Fruit fly (Drosophila melanogaster) whole organism, embryonic: ENCODE data around the gene SmE.

Source experiments
- Asciz ChIP-seq: fragments of 200-800 bp; sonication (Bioruptor generic); optimal IDR thresholded peaks from 2 replicates; lab custom pipeline; 2017; ENCODE audit warnings: missing biosample characterization, mild to moderate bottlenecking, missing genetic modification characterization, missing genetic modification reagents
- Bgb ChIP-seq: fragments of 200-800 bp; sonication (Bioruptor generic); IDR thresholded peaks from 2 replicates; pipeline ENCODE4 v1.3.6; 2022; ENCODE audit warnings: missing biosample characterization, missing genetic modification characterization; ENCODE audit not compliant: partially characterized antibody
- CG11093 ChIP-seq: fragments of 200-800 bp; sonication (Bioruptor generic); IDR thresholded peaks from 3 replicates; pipeline ENCODE4 v1.3.6; 2022; ENCODE audit warnings: missing biosample characterization, missing genetic modification characterization
- CG14014 ChIP-seq: fragments of 200-800 bp; sonication (Bioruptor generic); IDR thresholded peaks from 2 replicates; pipeline ENCODE4 v1.3.6; 2022; ENCODE audit warnings: missing biosample characterization, missing genetic modification characterization
- CG14667 ChIP-seq: fragments of 200-800 bp; sonication (Bioruptor generic); IDR thresholded peaks from 2 replicates; pipeline ENCODE4 v1.3.6; 2022; ENCODE audit warnings: missing biosample characterization, missing genetic modification characterization
- CG15479 ChIP-seq: fragments of 200-800 bp; sonication (Bioruptor generic); optimal IDR thresholded peaks from 3 replicates; lab custom pipeline; 2019; ENCODE audit warnings: missing biosample characterization, mild to moderate bottlenecking, missing genetic modification characterization, moderate library complexity
- CG1603 ChIP-seq: fragments of 200-800 bp; sonication (Bioruptor generic); optimal IDR thresholded peaks from 2 replicates; lab custom pipeline; 2019; ENCODE audit warnings: missing biosample characterization, mild to moderate bottlenecking, missing genetic modification characterization, moderate library complexity
- CG17361 ChIP-seq: fragments of 200-800 bp; sonication (Bioruptor generic); IDR thresholded peaks from 3 replicates; pipeline ENCODE4 v1.3.6; 2022; ENCODE audit warnings: missing biosample characterization, missing genetic modification characterization
- CG17802 ChIP-seq: fragments of 200-800 bp; sonication (Bioruptor generic); optimal IDR thresholded peaks from 2 replicates; lab custom pipeline; 2018; ENCODE audit warnings: missing biosample characterization, mild to moderate bottlenecking, missing genetic modification characterization, moderate library complexity
- CG2678 ChIP-seq: fragments of 200-800 bp; sonication (Bioruptor generic); optimal IDR thresholded peaks from 3 replicates; lab custom pipeline; 2019; ENCODE audit warnings: missing biosample characterization, mild to moderate bottlenecking, missing genetic modification characterization, moderate library complexity
- CG32772 ChIP-seq: fragments of 200-800 bp; sonication (Bioruptor generic); IDR thresholded peaks from 2 replicates; pipeline ENCODE4 v1.3.6; 2022; ENCODE audit warnings: missing biosample characterization, missing genetic modification characterization
- CG42726 ChIP-seq: fragments of 200-800 bp; sonication (Bioruptor generic); IDR thresholded peaks from 2 replicates; pipeline ENCODE4 v1.3.6; 2022; ENCODE audit warnings: missing biosample characterization, missing genetic modification characterization; ENCODE audit not compliant: partially characterized antibody
- CG4360 ChIP-seq: fragments of 200-800 bp; sonication (Bioruptor generic); IDR thresholded peaks from 2 replicates; pipeline ENCODE4 v1.3.6; 2022; ENCODE audit warnings: missing biosample characterization, missing genetic modification characterization
- CG5953 ChIP-seq: fragments of 200-800 bp; sonication (Bioruptor generic); IDR thresholded peaks from 2 replicates; pipeline ENCODE4 v1.3.6; 2022; ENCODE audit warnings: missing biosample characterization, missing genetic modification characterization
- CG7928 ChIP-seq: fragments of 200-800 bp; sonication (Bioruptor generic); optimal IDR thresholded peaks from 2 replicates; lab custom pipeline; 2017; ENCODE audit warnings: missing biosample characterization, mild to moderate bottlenecking, missing genetic modification characterization
- CG8478 ChIP-seq: fragments of >200 bp; optimal IDR thresholded peaks from 2 replicates; lab custom pipeline; 2018
- Dbx ChIP-seq: fragments of 200-800 bp; sonication (Bioruptor generic); IDR thresholded peaks from 3 replicates; pipeline ENCODE4 v1.3.6; 2022; ENCODE audit warnings: missing biosample characterization, missing genetic modification characterization
- Eip74EF ChIP-seq, 2 experiments: fragments of 200-800 bp in 1 of 2; fragments of >200 bp in 1 of 2; sonication (Bioruptor generic) in 1 of 2; optimal IDR thresholded peaks; 2 replicates each; lab custom pipeline; 2017 to 2019; ENCODE audit warnings: missing biosample characterization in 2 of 2, missing genetic modification characterization in 2 of 2, mild to moderate bottlenecking in 1 of 2, moderate library complexity in 1 of 2
- MTF-1 ChIP-seq: fragments of 200-800 bp; sonication (Bioruptor generic); optimal IDR thresholded peaks from 2 replicates; lab custom pipeline; 2018; ENCODE audit warnings: missing biosample characterization, mild to moderate bottlenecking, missing genetic modification characterization, borderline replicate concordance
- Myb ChIP-seq: fragments of 200-800 bp; sonication (Bioruptor generic); optimal IDR thresholded peaks from 2 replicates; lab custom pipeline; 2016; ENCODE audit warnings: missing biosample characterization, missing genetic modification characterization
- Optix ChIP-seq: fragments of 200-800 bp; sonication (Bioruptor generic); IDR thresholded peaks from 3 replicates; pipeline ENCODE4 v1.3.6; 2022; ENCODE audit warnings: missing biosample characterization, missing genetic modification characterization
- Rfx ChIP-seq: fragments of 200-800 bp; sonication (Bioruptor generic); IDR thresholded peaks from 2 replicates; pipeline ENCODE4 v1.3.6; 2022; ENCODE audit warnings: missing biosample characterization, missing genetic modification characterization
- Spps ChIP-seq: fragments of 200-800 bp; sonication (Bioruptor generic); optimal IDR thresholded peaks from 2 replicates; lab custom pipeline; 2018; ENCODE audit warnings: missing biosample characterization, mild to moderate bottlenecking, missing genetic modification characterization
- Ssrp ChIP-seq: fragments of 200-800 bp; sonication (Bioruptor generic); optimal IDR thresholded peaks from 2 replicates; lab custom pipeline; 2018; ENCODE audit warnings: missing biosample characterization, mild to moderate bottlenecking, missing genetic modification characterization, moderate library complexity
- ap ChIP-seq: fragments of 200-800 bp; sonication (Bioruptor generic); IDR thresholded peaks from 2 replicates; pipeline ENCODE4 v1.3.6; 2022; ENCODE audit warnings: missing biosample characterization, missing genetic modification characterization
- ato ChIP-seq: fragments of 200-800 bp; sonication (Bioruptor generic); IDR thresholded peaks from 2 replicates; pipeline ENCODE4 v1.3.6; 2022; ENCODE audit warnings: missing biosample characterization, missing genetic modification characterization; ENCODE audit not compliant: partially characterized antibody
- bigmax ChIP-seq: fragments of 200-800 bp; sonication (Bioruptor generic); optimal IDR thresholded peaks from 2 replicates; lab custom pipeline; 2018; ENCODE audit warnings: missing biosample characterization, mild to moderate bottlenecking, missing genetic modification characterization
- cato ChIP-seq: fragments of 200-800 bp; sonication (Bioruptor generic); optimal IDR thresholded peaks from 2 replicates; lab custom pipeline; 2016; ENCODE audit warnings: missing biosample characterization, missing genetic modification characterization, borderline replicate concordance
- corto ChIP-seq: fragments of 200-800 bp; sonication (Bioruptor generic); optimal IDR thresholded peaks from 2 replicates; lab custom pipeline; 2016; ENCODE audit warnings: missing biosample characterization, mild to moderate bottlenecking, missing genetic modification characterization, moderate library complexity
- cwo ChIP-seq: fragments of 200-800 bp; sonication (Bioruptor generic); optimal IDR thresholded peaks from 3 replicates; lab custom pipeline; 2017; ENCODE audit warnings: missing biosample characterization, missing genetic modification characterization, mild to moderate bottlenecking, moderate library complexity, missing genetic modification reagents
- disco-r ChIP-seq: fragments of 200-800 bp; sonication (Bioruptor generic); optimal IDR thresholded peaks from 2 replicates; lab custom pipeline; 2016; ENCODE audit warnings: missing biosample characterization, missing genetic modification characterization
- dysf ChIP-seq: fragments of 200-800 bp; sonication (Bioruptor generic); IDR thresholded peaks from 3 replicates; pipeline ENCODE4 v1.3.6; 2022; ENCODE audit warnings: missing biosample characterization, missing genetic modification characterization
- fd3F ChIP-seq: fragments of 200-800 bp; sonication (Bioruptor generic); optimal IDR thresholded peaks from 2 replicates; lab custom pipeline; 2018; ENCODE audit warnings: missing biosample characterization, mild to moderate bottlenecking, missing genetic modification characterization, moderate library complexity
- klu ChIP-seq: fragments of 200-800 bp; sonication (Bioruptor generic); IDR thresholded peaks from 2 replicates; pipeline ENCODE4 v1.3.6; 2022; ENCODE audit warnings: missing biosample characterization, missing genetic modification characterization
- lab ChIP-seq: fragments of 200-800 bp; sonication (Bioruptor generic); optimal IDR thresholded peaks from 3 replicates; lab custom pipeline; 2017; ENCODE audit warnings: missing biosample characterization, missing genetic modification characterization, mild to moderate bottlenecking, moderate library complexity, missing genetic modification reagents
- lola ChIP-seq, 3 experiments: fragments of >200 bp in 2 of 3; fragments of 200-800 bp in 1 of 3; sonication (Bioruptor generic) in 1 of 3; optimal IDR thresholded peaks; 2 replicates each; lab custom pipeline; 2017 to 2019; ENCODE audit warnings: missing biosample characterization in 3 of 3, missing genetic modification characterization in 3 of 3, mild to moderate bottlenecking in 1 of 3, moderate library complexity in 1 of 3
- lov ChIP-seq, 2 experiments: fragments of 200-800 bp in 1 of 2; fragments of >200 bp in 1 of 2; sonication (Bioruptor generic) in 1 of 2; IDR thresholded peaks in 1 of 2; optimal IDR thresholded peaks in 1 of 2; 2 replicates in 1 of 2; 3 replicates in 1 of 2; pipeline versions ENCODE4 v1.3.6 to Lab custom; 2017 to 2022; ENCODE audit warnings: missing biosample characterization in 1 of 2, missing genetic modification characterization in 1 of 2
- nerfin-2 ChIP-seq: fragments of 200-800 bp; sonication (Bioruptor generic); IDR thresholded peaks from 2 replicates; pipeline ENCODE4 v1.3.6; 2022; ENCODE audit warnings: missing biosample characterization, missing genetic modification characterization; ENCODE audit not compliant: partially characterized antibody
- odd ChIP-seq: fragments of 200-800 bp; sonication (Bioruptor generic); optimal IDR thresholded peaks from 2 replicates; lab custom pipeline; 2017; ENCODE audit warnings: missing biosample characterization, mild to moderate bottlenecking, missing genetic modification characterization
- onecut ChIP-seq: fragments of 200-800 bp; sonication (Bioruptor generic); IDR thresholded peaks from 2 replicates; pipeline ENCODE4 v1.3.6; 2022; ENCODE audit warnings: missing biosample characterization, missing genetic modification characterization
- pita ChIP-seq: fragments of 200-800 bp; sonication (Bioruptor generic); optimal IDR thresholded peaks from 2 replicates; lab custom pipeline; 2017; ENCODE audit warnings: missing biosample characterization, mild to moderate bottlenecking, missing genetic modification characterization
- pzg ChIP-seq: fragments of 200-800 bp; sonication (Bioruptor generic); optimal IDR thresholded peaks from 3 replicates; lab custom pipeline; 2018; ENCODE audit warnings: missing biosample characterization, mild to moderate bottlenecking, missing genetic modification characterization, moderate library complexity
- ro ChIP-seq: fragments of 200-800 bp; sonication (Bioruptor generic); IDR thresholded peaks from 2 replicates; pipeline ENCODE4 v1.3.6; 2022; ENCODE audit warnings: missing biosample characterization, missing genetic modification characterization
- salm ChIP-seq: fragments of 200-800 bp; sonication (Bioruptor generic); optimal IDR thresholded peaks from 2 replicates; lab custom pipeline; 2018; ENCODE audit warnings: missing biosample characterization, mild to moderate bottlenecking, missing genetic modification characterization
- sob ChIP-seq: fragments of 200-800 bp; sonication (Bioruptor generic); IDR thresholded peaks from 2 replicates; pipeline ENCODE4 v1.3.6; 2022; ENCODE audit warnings: missing biosample characterization, missing genetic modification characterization
- tgo ChIP-seq: fragments of 200-800 bp; sonication (Bioruptor generic); IDR thresholded peaks from 3 replicates; pipeline ENCODE4 v1.3.6; 2022; ENCODE audit warnings: missing biosample characterization, missing genetic modification characterization
- trh ChIP-seq: fragments of 200-800 bp; sonication (Bioruptor generic); optimal IDR thresholded peaks from 2 replicates; lab custom pipeline; 2016; ENCODE audit warnings: missing biosample characterization, missing genetic modification characterization
- unc-4 ChIP-seq: fragments of 200-800 bp; sonication (Bioruptor generic); IDR thresholded peaks from 2 replicates; pipeline ENCODE4 v1.3.6; 2022; ENCODE audit warnings: missing biosample characterization, missing genetic modification characterization; ENCODE audit not compliant: partially characterized antibody
- z ChIP-seq: fragments of 200-800 bp; sonication (Bioruptor generic); IDR thresholded peaks from 3 replicates; pipeline ENCODE4 v1.3.6; 2022; ENCODE audit warnings: missing biosample characterization, missing genetic modification characterization

Gene SmE

dm6 chr2L:7925389-7925788 lies 40.1 kb upstream of the SmE start (continued):
- TF ChIP-seq cato (GFP tag; lab: Kevin White, UChicago) (peak; percentile 0), CG5953 (GFP tag; lab: Robert Waterston, UW) (peak; percentile 77), lola (GFP tag; optimal IDR thresholded peaks at IDR 0.05; lab: Kevin White, UChicago) (peak in 1 of 3 experiments; percentile 63), Rfx (GFP tag; lab: Robert Waterston, UW) (peak; percentile 88), CG15479 (GFP tag; lab: Kevin White, UChicago) (no peak), trh (GFP tag; lab: Kevin White, UChicago) (peak; percentile 52), z (GFP tag; lab: Robert Waterston, UW) (0 out of 3 replicates have a peak, but pooled peaks have one; percentile 52), bigmax (no peak), CG17361 (GFP tag; lab: Robert Waterston, UW) (peak; percentile 86), corto (peak; percentile 70), CG4360 (peak; percentile 59), CG2678 (tag; lab: Kevin White, UChicago) (peak; percentile 94), klu (GFP tag; lab: Robert Waterston, UW) (peak; percentile 76), pzg (no peak), CG42726 (GFP tag; lab: Robert Waterston, UW) (no peak), dysf (GFP tag; lab: Robert Waterston, UW) (peak; percentile 93), Dbx (GFP tag; lab: Robert Waterston, UW) (peak; percentile 85), lab (GFP tag; lab: Kevin White, UChicago) (peak; percentile 95), CG1603 (peak; percentile 86), CG8478 (no peak), Bgb (GFP tag; lab: Robert Waterston, UW) (no peak), onecut (GFP tag; lab: Robert Waterston, UW) (peak; percentile 90), CG11093 (GFP tag; lab: Robert Waterston, UW) (peak; percentile 87), ro (GFP tag; lab: Robert Waterston, UW) (peak; percentile 78), Eip74EF (GFP tag; optimal IDR thresholded peaks at IDR 0.05; lab: Kevin White, UChicago) (peak in 1 of 2 experiments; percentile 81), salm (tag; lab: Kevin White, UChicago) (peak; percentile 83), fd3F (GFP tag; lab: Kevin White, UChicago) (peak; percentile 83), MTF-1 (peak; percentile 74), lov (optimal IDR thresholded peaks at IDR 0.05; lab: Kevin White, UChicago) (no peak), lov (GFP tag; IDR thresholded peaks at IDR 0.05; lab: Robert Waterston, UW) (peak; percentile 87; the same call in 2 of the 3 replicates), CG14014 (GFP tag; lab: Robert Waterston, UW) (peak; percentile 90), cwo (GFP tag; lab: Kevin White, UChicago) (peak; percentile 90), CG7928 (GFP tag; lab: Kevin White, UChicago) (peak; percentile 17), CG14667 (GFP tag; lab: Robert Waterston, UW) (peak; percentile 83), CG17802 (tag; lab: Kevin White, UChicago) (peak; percentile 68), Spps (peak; percentile 77), odd (peak; percentile 85), tgo (GFP tag; lab: Robert Waterston, UW) (peak; percentile 92), pita (GFP tag; lab: Kevin White, UChicago) (no peak), ato (GFP tag; lab: Robert Waterston, UW) (no peak), Asciz (GFP tag; lab: Kevin White, UChicago) (peak; percentile 90), unc-4 (GFP tag; lab: Robert Waterston, UW) (no peak), Optix (GFP tag; lab: Robert Waterston, UW) (peak; percentile 80; the same call in 2 of the 3 replicates), CG32772 (GFP tag; lab: Robert Waterston, UW) (peak; percentile 90), nerfin-2 (GFP tag; lab: Robert Waterston, UW) (no peak), sob (GFP tag; lab: Robert Waterston, UW) (peak; percentile 92), Ssrp (tag; lab: Kevin White, UChicago) (peak; percentile 81), Myb (peak; percentile 59), ap (GFP tag; lab: Robert Waterston, UW) (peak; percentile 87), disco-r (GFP tag; lab: Kevin White, UChicago) (peak; percentile 71)
